Worm (Caenorhabditis elegans): ENCODE measurements around the gene B0432.14.

The B0432.14 gene

ce11 chrII:278636-279035, 14.5 kb downstream of the B0432.14 start, which contains the start of gene B0432.8:
Gene B0432.8 (minus strand): TSS chrII:278736.
- TF ChIP-seq nhr-80 (tag; optimal IDR thresholded peaks at IDR 0.05) (no peak), B0261.1 (tag; optimal IDR thresholded peaks at IDR 0.05) (no peak), hsf-1 (GFP tag; IDR thresholded peaks at IDR 0.05) (no peak), D2030.7 (GFP tag; IDR thresholded peaks at IDR 0.05) (no peak), unc-130 (GFP tag; optimal IDR thresholded peaks at IDR 0.05) (no peak), bed-1 (GFP tag; IDR thresholded peaks at IDR 0.05) (no peak), pha-4 (tag; optimal IDR thresholded peaks at IDR 0.05) (no peak), tlf-1 (GFP tag; optimal IDR thresholded peaks at IDR 0.05) (no peak), die-1 (tag; optimal IDR thresholded peaks at IDR 0.05) (no peak), somi-1 (GFP tag; optimal IDR thresholded peaks at IDR 0.05) (no peak), snpc-4 (GFP tag; optimal IDR thresholded peaks at IDR 0.05) (no peak), snpc-4 (tag; optimal IDR thresholded peaks at IDR 0.05) (no peak), T26A5.8 (tag; optimal IDR thresholded peaks at IDR 0.05) (no peak)

ce11 chrII:282483-282882, 18.3 kb downstream of the B0432.14 start, which contains the start of gene trul-1:
Gene trul-1 (minus strand): TSS chrII:282583.
- TF ChIP-seq F10E7.11 (tag; optimal IDR thresholded peaks at IDR 0.05) (no peak), D2030.7 (GFP tag; IDR thresholded peaks at IDR 0.05) (no peak), sdz-38 (tag; optimal IDR thresholded peaks at IDR 0.05) (no peak), ztf-25 (GFP tag; IDR thresholded peaks at IDR 0.05) (no peak), Y53G8AR.9 (GFP tag; conservative IDR thresholded peaks at IDR 0.05) (no peak), cebp-1 (GFP tag; IDR thresholded peaks at IDR 0.05) (no peak), cebp-1 (tag; optimal IDR thresholded peaks at IDR 0.05) (no peak), aptf-2 (GFP tag; conservative IDR thresholded peaks at IDR 0.05) (no peak), Y95B8A.8 (GFP tag; IDR thresholded peaks at IDR 0.05) (no peak), unc-130 (GFP tag; optimal IDR thresholded peaks at IDR 0.05) (no peak), madf-10 (tag; optimal IDR thresholded peaks at IDR 0.05) (no peak), lin-40 (tag; optimal IDR thresholded peaks at IDR 0.05) (no peak)

ce11 chrII:283594-283993, 19.4 kb downstream of the B0432.14 start, which contains the start of gene B0432.9:
Gene B0432.9 (minus strand): TSS chrII:283694.
- TF ChIP-seq attf-3 (GFP tag; conservative IDR thresholded peaks at IDR 0.05) (0 out of 2 replicates have a peak, but pooled peaks have one; percentile 1), ztf-18 (tag; optimal IDR thresholded peaks at IDR 0.05) (no peak)

- TF ChIP-seq K11D2.4 (GFP tag; IDR thresholded peaks at IDR 0.05) (peak; percentile 70; the same call in 1 of the 2 replicates), bed-1 (GFP tag; IDR thresholded peaks at IDR 0.05) (no peak), lin-35 (GFP tag; optimal IDR thresholded peaks at IDR 0.05) (peak in 1 of 3 experiments; percentile 96), let-607 (tag; optimal IDR thresholded peaks at IDR 0.05) (peak in 1 of 2 experiments; percentile 27), Y79H2A.3 (GFP tag; conservative IDR thresholded peaks at IDR 0.05) (no peak), akir-1 (GFP tag; optimal IDR thresholded peaks at IDR 0.05) (no peak), nhr-80 (tag; optimal IDR thresholded peaks at IDR 0.05) (peak; percentile 6), egl-18 (GFP tag; IDR thresholded peaks at IDR 0.05) (no peak), madf-3 (GFP tag; IDR thresholded peaks at IDR 0.05) (0 out of 2 replicates have a peak, but pooled peaks have one; percentile 26), K12H6.12 (tag; optimal IDR thresholded peaks at IDR 0.05) (peak; percentile 44), ekl-4 (GFP tag; IDR thresholded peaks at IDR 0.05) (peak; percentile 33; the same call in 1 of the 2 replicates), lsl-1 (GFP tag; optimal IDR thresholded peaks at IDR 0.05) (peak; percentile 28), hmg-1.2 (GFP tag; IDR thresholded peaks at IDR 0.05) (peak; percentile 31; the same call in 1 of the 2 replicates), attf-3 (GFP tag; conservative IDR thresholded peaks at IDR 0.05) (0 out of 2 replicates have a peak, but pooled peaks have one; percentile 20), D2030.7 (GFP tag; IDR thresholded peaks at IDR 0.05) (0 out of 2 replicates have a peak, but pooled peaks have one; percentile 48), tlf-1 (GFP tag; optimal IDR thresholded peaks at IDR 0.05) (peak; percentile 7), ztf-26 (tag; optimal IDR thresholded peaks at IDR 0.05) (peak; percentile 36), ztf-18 (tag; optimal IDR thresholded peaks at IDR 0.05) (peak; percentile 94), gei-17 (GFP tag; optimal IDR thresholded peaks at IDR 0.05) (no peak), lir-1 (GFP tag; conservative IDR thresholded peaks at IDR 0.05) (0 out of 2 replicates have a peak, but pooled peaks have one; percentile 9), B0261.1 (tag; optimal IDR thresholded peaks at IDR 0.05) (no peak), F23B12.7 (tag; optimal IDR thresholded peaks at IDR 0.05; ENCODE audit: insufficient read depth) (peak; percentile 75), lin-40 (tag; optimal IDR thresholded peaks at IDR 0.05) (peak; percentile 83)
Observed at ce11 chrII:285627-286550, 21.7 kb downstream of the B0432.14 start, which contains the start of gene B0432.10. Gene B0432.10 (minus strand): TSS chrII:286275.

Measured in whole organism, young adult.